Worm (Caenorhabditis elegans) whole organism, L4 larva: ENCODE measurements around the gene irld-9.

ENCODE experiments used
- F44E2.7 ChIP-seq: fragments of 200-800 bp; sonication (Bioruptor generic); IDR thresholded peaks from 2 replicates; pipeline ENCODE4 v2.1.2; 2022; ENCODE audit warnings: missing genetic modification characterization, missing compliant biosample characterization
- ceh-44 ChIP-seq: fragments of 200-800 bp; sonication (Bioruptor generic); IDR thresholded peaks from 2 replicates; pipeline ENCODE4 v1.3.6; 2022; ENCODE audit warnings: missing genetic modification reagents, missing genetic modification characterization, missing compliant biosample characterization
- ctbp-1 ChIP-seq: fragments of 200-800 bp; sonication (Bioruptor generic); IDR thresholded peaks from 2 replicates; pipeline ENCODE4 v1.3.6; 2022; ENCODE audit warnings: missing genetic modification reagents, missing genetic modification characterization, missing compliant biosample characterization
- dpl-1 ChIP-seq: fragments of 150-350 bp; optimal IDR thresholded peaks from 2 replicates; lab custom pipeline; 2014; ENCODE audit warnings: missing biosample characterization, missing genetic modification reagents, missing genetic modification characterization
- fos-1 ChIP-seq: fragments of 150-350 bp; optimal IDR thresholded peaks from 2 replicates; lab custom pipeline; 2014; ENCODE audit warnings: missing biosample characterization, missing genetic modification characterization
- hmg-1.1 ChIP-seq: fragments of 200-800 bp; sonication (Bioruptor generic); IDR thresholded peaks from 2 replicates; pipeline ENCODE4 v1.3.6; 2022; ENCODE audit warnings: missing genetic modification reagents, missing genetic modification characterization, missing compliant biosample characterization
- lin-15B ChIP-seq: fragments of 150-350 bp; sonication (generic microtip); optimal IDR thresholded peaks from 3 replicates; lab custom pipeline; 2014; ENCODE audit warnings: missing biosample characterization, missing genetic modification characterization
- mes-2 ChIP-seq: sonication (generic microtip); optimal IDR thresholded peaks from 2 replicates; lab custom pipeline; 2016; ENCODE audit warnings: missing genotype, mild to moderate bottlenecking, missing genetic modification characterization, missing compliant biosample characterization; ENCODE audit not compliant: poor library complexity, severe bottlenecking
- nhr-102 ChIP-seq: sonication (generic microtip); optimal IDR thresholded peaks from 2 replicates; lab custom pipeline; 2016; ENCODE audit warnings: mild to moderate bottlenecking, missing genetic modification characterization, moderate library complexity, missing compliant biosample characterization
- nhr-237 ChIP-seq: sonication (generic microtip); optimal IDR thresholded peaks from 2 replicates; lab custom pipeline; 2017; ENCODE audit warnings: missing biosample characterization, missing genetic modification characterization
- rbr-2 ChIP-seq: sonication (generic microtip); optimal IDR thresholded peaks from 2 replicates; lab custom pipeline; 2016; ENCODE audit warnings: missing genotype, missing genetic modification characterization, missing compliant biosample characterization
- zip-11 ChIP-seq: fragments of 200-800 bp; sonication (Bioruptor generic); IDR thresholded peaks from 2 replicates; pipeline ENCODE4 v1.3.6; 2022; ENCODE audit warnings: missing genetic modification characterization, missing compliant biosample characterization
- zip-2 ChIP-seq: fragments of 150-350 bp; optimal IDR thresholded peaks from 2 replicates; lab custom pipeline; 2014; ENCODE audit warnings: missing biosample characterization, missing genetic modification characterization

The irld-9 gene

DNA sequence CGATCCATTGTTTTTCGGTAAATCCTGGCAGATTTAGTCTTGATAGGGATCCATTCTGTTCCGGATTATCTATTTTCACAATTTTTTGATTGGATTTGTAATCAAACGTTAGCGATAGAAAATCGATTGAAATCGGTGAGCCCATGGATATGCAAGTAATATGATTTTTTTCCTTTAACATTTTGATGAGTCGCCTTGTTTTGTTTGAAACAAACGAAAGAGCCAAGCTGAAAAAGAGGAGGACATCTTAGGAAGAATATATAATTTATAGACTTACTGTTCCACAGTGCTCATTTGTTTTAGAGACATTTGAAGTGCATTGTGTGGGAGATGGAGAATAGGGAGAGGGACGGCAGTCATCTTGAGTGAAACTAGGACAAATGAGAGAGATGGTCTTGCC lies 49.9 kb downstream of the irld-9 start, which contains the start of the genes fbxb-18 and fbxb-19:
fbxb-18 (minus strand) TSS at position 101 of the 400 bp plus-strand sequence.
fbxb-19 (minus strand) TSS at position 369 of the 400 bp plus-strand sequence.
- no peak for TF ChIP-seq zip-11 (GFP tag; lab: Robert Waterston, UW)
- TF ChIP-seq nhr-237: no peak
- TF ChIP-seq dpl-1 (GFP tag; lab: Kevin White, UChicago): no peak
- no peak for TF ChIP-seq ctbp-1
- TF ChIP-seq F44E2.7: no peak
- no peak for TF ChIP-seq zip-2 (tag; lab: Kevin White, UChicago)
- TF ChIP-seq rbr-2 (tag; lab: Kevin White, UChicago): no peak
- TF ChIP-seq mes-2: no peak
- no peak for TF ChIP-seq lin-15B (tag; lab: Kevin White, UChicago)
- no peak for TF ChIP-seq ceh-44 (GFP tag; lab: Robert Waterston, UW)
- no peak for TF ChIP-seq nhr-102 (tag; lab: Kevin White, UChicago)
- TF ChIP-seq fos-1 (tag; lab: Kevin White, UChicago): no peak
- TF ChIP-seq hmg-1.1 (GFP tag; lab: Robert Waterston, UW): no peak
- TF ChIP-seq, all 104 proteins: peak for 0
